Worm (Caenorhabditis elegans) whole organism, late embryonic: ENCODE measurements around the gene B0432.11.

ENCODE experiments used
- F13H6.1 ChIP-seq: sonication (generic microtip); optimal IDR thresholded peaks from 2 replicates; lab custom pipeline; 2016; ENCODE audit warnings: missing genetic modification characterization, missing compliant biosample characterization
- K09A11.1 ChIP-seq: sonication (generic microtip); optimal IDR thresholded peaks from 2 replicates; lab custom pipeline; 2017; ENCODE audit warnings: antibody characterized with exemption, mild to moderate bottlenecking, missing genetic modification characterization, missing compliant biosample characterization; ENCODE audit not compliant: insufficient read depth
- T23F11.4 ChIP-seq: fragments of 200-800 bp; sonication (Bioruptor generic); optimal IDR thresholded peaks from 2 replicates; lab custom pipeline; 2018; ENCODE audit warnings: mild to moderate bottlenecking, missing genetic modification characterization, missing compliant biosample characterization
- Y22D7AL.16 ChIP-seq: sonication (generic microtip); optimal IDR thresholded peaks from 2 replicates; lab custom pipeline; 2016; ENCODE audit warnings: missing genetic modification characterization, missing compliant biosample characterization
- ahr-1 ChIP-seq: sonication (generic microtip); optimal IDR thresholded peaks from 2 replicates; lab custom pipeline; 2016; ENCODE audit warnings: missing genetic modification characterization, missing compliant biosample characterization
- ceh-14 ChIP-seq: sonication (generic microtip); optimal IDR thresholded peaks from 2 replicates; lab custom pipeline; 2016; ENCODE audit warnings: missing genotype, missing genetic modification characterization, missing compliant biosample characterization
- ceh-2 ChIP-seq: sonication (generic microtip); optimal IDR thresholded peaks from 2 replicates; lab custom pipeline; 2016; ENCODE audit warnings: missing genotype, missing genetic modification characterization, missing compliant biosample characterization
- ceh-22 ChIP-seq: sonication (generic microtip); optimal IDR thresholded peaks from 2 replicates; lab custom pipeline; 2017; ENCODE audit warnings: missing biosample characterization, missing genetic modification characterization
- dve-1 ChIP-seq: sonication (generic microtip); optimal IDR thresholded peaks from 2 replicates; lab custom pipeline; 2017; ENCODE audit warnings: antibody characterized with exemption, mild to moderate bottlenecking, missing genetic modification characterization, missing compliant biosample characterization
- elt-2 ChIP-seq: sonication (generic microtip); optimal IDR thresholded peaks from 2 replicates; lab custom pipeline; 2016; ENCODE audit warnings: missing genetic modification reagents, missing genetic modification characterization, missing compliant biosample characterization
- ets-4 ChIP-seq: sonication (generic microtip); optimal IDR thresholded peaks from 2 replicates; lab custom pipeline; 2016; ENCODE audit warnings: missing genetic modification characterization, missing compliant biosample characterization
- eyg-1 ChIP-seq: sonication (generic microtip); optimal IDR thresholded peaks from 2 replicates; lab custom pipeline; 2016; ENCODE audit warnings: missing genotype, missing genetic modification characterization, missing compliant biosample characterization
- fax-1 ChIP-seq: sonication (generic microtip); optimal IDR thresholded peaks from 2 replicates; lab custom pipeline; 2016; ENCODE audit warnings: missing genotype, missing genetic modification characterization, missing compliant biosample characterization
- fkh-6 ChIP-seq: sonication (generic microtip); optimal IDR thresholded peaks from 2 replicates; lab custom pipeline; 2016; ENCODE audit warnings: missing genetic modification characterization, missing compliant biosample characterization
- hlh-13 ChIP-seq: fragments of 200-800 bp; sonication (Bioruptor generic); optimal IDR thresholded peaks from 2 replicates; lab custom pipeline; 2018; ENCODE audit warnings: mild to moderate bottlenecking, missing genetic modification characterization, missing compliant biosample characterization
- hlh-15 ChIP-seq: sonication (generic microtip); optimal IDR thresholded peaks from 2 replicates; lab custom pipeline; 2016; ENCODE audit warnings: missing genetic modification characterization, missing compliant biosample characterization
- hlh-30 ChIP-seq: sonication (generic microtip); optimal IDR thresholded peaks from 2 replicates; lab custom pipeline; 2017; ENCODE audit warnings: antibody characterized with exemption, missing genetic modification characterization, missing compliant biosample characterization; ENCODE audit not compliant: insufficient read depth
- hlh-6 ChIP-seq: sonication (generic microtip); optimal IDR thresholded peaks from 2 replicates; lab custom pipeline; 2016; ENCODE audit warnings: missing genotype, missing genetic modification characterization, missing compliant biosample characterization
- hlh-8 ChIP-seq: sonication (generic microtip); optimal IDR thresholded peaks from 2 replicates; lab custom pipeline; 2016; ENCODE audit warnings: missing genotype, missing genetic modification characterization, missing compliant biosample characterization
- lim-6 ChIP-seq: sonication (generic microtip); optimal IDR thresholded peaks from 2 replicates; lab custom pipeline; 2016; ENCODE audit warnings: missing genetic modification characterization, missing compliant biosample characterization
- lin-11 ChIP-seq: fragments of 200-800 bp; sonication (Bioruptor generic); optimal IDR thresholded peaks from 2 replicates; lab custom pipeline; 2018; ENCODE audit warnings: mild to moderate bottlenecking, missing genetic modification characterization, missing compliant biosample characterization
- madf-2 ChIP-seq: sonication (generic microtip); optimal IDR thresholded peaks from 2 replicates; lab custom pipeline; 2017; ENCODE audit warnings: missing genetic modification characterization, missing compliant biosample characterization
- nfya-1 ChIP-seq: sonication (generic microtip); optimal IDR thresholded peaks from 2 replicates; lab custom pipeline; 2017; ENCODE audit warnings: missing genetic modification characterization, mild to moderate bottlenecking, missing compliant biosample characterization, antibody characterized with exemption, moderate library complexity
- nhr-11 ChIP-seq: fragments of 150-350 bp; optimal IDR thresholded peaks from 2 replicates; lab custom pipeline; 2014; ENCODE audit warnings: missing biosample characterization, missing genetic modification characterization
- nhr-232 ChIP-seq: sonication (generic microtip); optimal IDR thresholded peaks from 2 replicates; lab custom pipeline; 2016; ENCODE audit warnings: missing genetic modification characterization, missing compliant biosample characterization
- odd-2 ChIP-seq: sonication (generic microtip); optimal IDR thresholded peaks from 2 replicates; lab custom pipeline; 2017; ENCODE audit warnings: antibody characterized with exemption, mild to moderate bottlenecking, missing genetic modification characterization, missing compliant biosample characterization
- pag-3 ChIP-seq: sonication (generic microtip); optimal IDR thresholded peaks from 2 replicates; lab custom pipeline; 2016; ENCODE audit warnings: missing compliant biosample characterization, missing genetic modification characterization, borderline replicate concordance
- pat-9 ChIP-seq: fragments of 200-800 bp; sonication (Bioruptor generic); optimal IDR thresholded peaks from 2 replicates; lab custom pipeline; 2018; ENCODE audit warnings: mild to moderate bottlenecking, missing genetic modification characterization, moderate library complexity, missing compliant biosample characterization
- pha-2 ChIP-seq: sonication (generic microtip); optimal IDR thresholded peaks from 2 replicates; lab custom pipeline; 2017; ENCODE audit warnings: mild to moderate bottlenecking, missing genetic modification characterization, missing compliant biosample characterization
- pha-4 ChIP-seq: fragments of 150-350 bp; optimal IDR thresholded peaks from 2 replicates; lab custom pipeline; 2018; ENCODE audit warnings: missing biosample characterization, missing genetic modification reagents, missing genetic modification characterization
- pros-1 ChIP-seq: fragments of 150-350 bp; optimal IDR thresholded peaks from 2 replicates; lab custom pipeline; 2014; ENCODE audit warnings: missing biosample characterization, missing genetic modification reagents, missing genetic modification characterization
- rnt-1 ChIP-seq: sonication (generic microtip); optimal IDR thresholded peaks from 2 replicates; lab custom pipeline; 2016; ENCODE audit warnings: missing genetic modification characterization, missing compliant biosample characterization
- sdc-2 ChIP-seq: sonication (generic microtip); optimal IDR thresholded peaks from 2 replicates; lab custom pipeline; 2016; ENCODE audit warnings: missing genotype, missing genetic modification characterization, missing compliant biosample characterization
- sox-2 ChIP-seq: fragments of 200-800 bp; sonication (Bioruptor generic); IDR thresholded peaks from 2 replicates; pipeline ENCODE4 v1.3.6; 2022; ENCODE audit warnings: missing genetic modification reagents, missing genetic modification characterization, missing compliant biosample characterization
- syd-9 ChIP-seq: sonication (generic microtip); optimal IDR thresholded peaks from 2 replicates; lab custom pipeline; 2016; ENCODE audit warnings: mild to moderate bottlenecking, missing genetic modification characterization, moderate library complexity, missing compliant biosample characterization
- tbx-2 ChIP-seq: sonication (generic microtip); optimal IDR thresholded peaks from 2 replicates; lab custom pipeline; 2016; ENCODE audit warnings: missing genetic modification characterization, missing compliant biosample characterization
- tbx-7 ChIP-seq: sonication (generic microtip); optimal IDR thresholded peaks from 2 replicates; lab custom pipeline; 2016; ENCODE audit warnings: missing genotype, missing genetic modification characterization, missing compliant biosample characterization
- ttx-3 ChIP-seq: sonication (generic microtip); optimal IDR thresholded peaks from 2 replicates; lab custom pipeline; 2016; ENCODE audit warnings: missing genetic modification reagents, missing genetic modification characterization, missing compliant biosample characterization
- unc-42 ChIP-seq: sonication (generic microtip); optimal IDR thresholded peaks from 2 replicates; lab custom pipeline; 2016; ENCODE audit warnings: missing genotype, missing genetic modification characterization, missing compliant biosample characterization

B0432.11 gene

ce11 chrII:299684-300083 is 5.2 kb upstream of the B0432.11 start, which contains the start of gene K01A2.6:
Gene K01A2.6, plus strand, starts transcription at chrII:299984.
- TF ChIP-seq ceh-22: no peak
- TF ChIP-seq tbx-2 (tag; lab: Kevin White, UChicago): no peak
- TF ChIP-seq hlh-6: no peak
- TF ChIP-seq fax-1 (tag; lab: Kevin White, UChicago): no peak
- no peak for TF ChIP-seq ahr-1 (tag; lab: Kevin White, UChicago)

- TF ChIP-seq ceh-14 (tag; lab: Kevin White, UChicago) (no peak), lim-6 (tag; lab: Kevin White, UChicago) (no peak), rnt-1 (no peak), sdc-2 (no peak), hlh-8 (tag; lab: Kevin White, UChicago) (no peak), tbx-7 (tag; lab: Kevin White, UChicago) (no peak), pha-4 (no peak), elt-2 (no peak), T23F11.4 (GFP tag; lab: Kevin White, UChicago) (no peak), pros-1 (tag; lab: Kevin White, UChicago) (no peak), pag-3 (tag; lab: Kevin White, UChicago) (no peak), ceh-2 (tag; lab: Kevin White, UChicago) (no peak), nhr-11 (tag; lab: Kevin White, UChicago) (no peak), lin-11 (tag; lab: Kevin White, UChicago) (no peak), nfya-1 (no peak), pha-2 (tag; lab: Kevin White, UChicago) (no peak), dve-1 (tag; lab: Kevin White, UChicago) (no peak), ahr-1 (tag; lab: Kevin White, UChicago) (no peak), pat-9 (tag; lab: Kevin White, UChicago) (no peak), syd-9 (tag; lab: Kevin White, UChicago) (no peak)
These were observed 2.5 kb upstream of the B0432.11 start, which contains the start of the genes clec-117 and B0432.1 for ce11 chrII:296911-297440. Gene clec-117, minus strand, starts transcription at chrII:297011. Gene B0432.1, plus strand, starts transcription at chrII:297390.

- TF ChIP-seq F13H6.1 (no peak), tbx-2 (tag; lab: Kevin White, UChicago) (no peak), T23F11.4 (GFP tag; lab: Kevin White, UChicago) (no peak)
These were observed 4.2 kb downstream of the B0432.11 start, which contains the start of gene djr-1.1 for ce11 chrII:290282-290681. Gene djr-1.1, plus strand, starts transcription at chrII:290582.

ce11 chrII:288705-289205 is 5.8 kb downstream of the B0432.11 start, which contains the start of gene mrpl-41:
Gene mrpl-41, plus strand, starts transcription at chrII:288939.
- no peak for TF ChIP-seq hlh-13 (GFP tag; lab: Kevin White, UChicago)
- no peak for TF ChIP-seq eyg-1 (tag; lab: Kevin White, UChicago)
- no peak for TF ChIP-seq lin-11 (tag; lab: Kevin White, UChicago)
- no peak for TF ChIP-seq tbx-7 (tag; lab: Kevin White, UChicago)
- TF ChIP-seq odd-2 (tag; lab: Kevin White, UChicago): no peak
- no peak for TF ChIP-seq pros-1 (tag; lab: Kevin White, UChicago)
- no peak for TF ChIP-seq Y22D7AL.16
- TF ChIP-seq sdc-2: no peak
- TF ChIP-seq hlh-8 (tag; lab: Kevin White, UChicago): no peak

- TF ChIP-seq sox-2 (no peak), hlh-30 (tag; lab: Kevin White, UChicago) (no peak), F13H6.1 (no peak), ttx-3 (tag; lab: Kevin White, UChicago) (no peak), ceh-14 (tag; lab: Kevin White, UChicago) (no peak), madf-2 (tag; lab: Kevin White, UChicago) (no peak), K09A11.1 (tag; lab: Kevin White, UChicago) (no peak), T23F11.4 (GFP tag; lab: Kevin White, UChicago) (no peak), nfya-1 (no peak), fkh-6 (no peak), ets-4 (tag; lab: Kevin White, UChicago) (no peak), nhr-232 (no peak), hlh-15 (tag; lab: Kevin White, UChicago) (no peak), fax-1 (tag; lab: Kevin White, UChicago) (no peak), unc-42 (tag; lab: Kevin White, UChicago) (no peak), tbx-7 (tag; lab: Kevin White, UChicago) (no peak)
These were observed 8.1 kb downstream of the B0432.11 start, which contains the start of gene misc-1 for ce11 chrII:286551-286724. Gene misc-1, plus strand, starts transcription at chrII:286625.
